Fruit fly (Drosophila melanogaster): ENCODE data around the gene CG42654.

The CG42654 gene

dm6 chr3L:20002482-20003234, 48.3 kb upstream of the CG42654 start, which contains the start of gene CG7668 (continued):
- TF ChIP-seq dati (GFP tag; IDR thresholded peaks at IDR 0.05) (no peak; the same call in 1 of the 2 replicates), salm (tag; optimal IDR thresholded peaks at IDR 0.05) (peak; percentile 89), fd64A (GFP tag; optimal IDR thresholded peaks at IDR 0.05) (no peak), B-H1 (GFP tag; IDR thresholded peaks at IDR 0.05) (peak; percentile 84; the same call in 1 of the 3 replicates), CG7839 (tag; optimal IDR thresholded peaks at IDR 0.05) (peak; percentile 91), Dip3 (GFP tag; optimal IDR thresholded peaks at IDR 0.05) (peak; percentile 79), CG33557 (GFP tag; optimal IDR thresholded peaks at IDR 0.05) (peak; percentile 92), CoRest (tag; optimal IDR thresholded peaks at IDR 0.05) (peak; percentile 92), CG17361 (GFP tag; IDR thresholded peaks at IDR 0.05) (peak; percentile 90), sna (GFP tag; IDR thresholded peaks at IDR 0.05; ENCODE audit: partially characterized antibody) (peak; percentile 43), pb (GFP tag; optimal IDR thresholded peaks at IDR 0.05) (peak; percentile 47), Atf6 (GFP tag; IDR thresholded peaks at IDR 0.05) (peak; percentile 90), fd3F (GFP tag; optimal IDR thresholded peaks at IDR 0.05) (peak; percentile 81), sens-2 (GFP tag; IDR thresholded peaks at IDR 0.05) (peak; percentile 88), CG9609 (GFP tag; optimal IDR thresholded peaks at IDR 0.05) (peak; percentile 74), Hmx (GFP tag; optimal IDR thresholded peaks at IDR 0.05) (peak; percentile 71), CG12659 (GFP tag; optimal IDR thresholded peaks at IDR 0.05) (peak; percentile 94), CG10959 (GFP tag; IDR thresholded peaks at IDR 0.05) (no peak; the same call in 1 of the 2 replicates), tx (GFP tag; optimal IDR thresholded peaks at IDR 0.05) (peak; percentile 86), tna (GFP tag; IDR thresholded peaks at IDR 0.05; ENCODE audit: partially characterized antibody) (no peak), CG15479 (GFP tag; optimal IDR thresholded peaks at IDR 0.05) (peak; percentile 39), CG14965 (GFP tag; optimal IDR thresholded peaks at IDR 0.05; ENCODE audit: borderline replicate concordance) (peak; percentile 42), oc (tag; optimal IDR thresholded peaks at IDR 0.05) (peak; percentile 92), CG13624 (GFP tag; optimal IDR thresholded peaks at IDR 0.05) (peak; percentile 83), CG17186 (GFP tag; optimal IDR thresholded peaks at IDR 0.05) (peak; percentile 70), Dref (GFP tag; IDR thresholded peaks at IDR 0.05) (0 out of 2 replicates have a peak, but pooled peaks have one; percentile 26), ATbp (GFP tag; optimal IDR thresholded peaks at IDR 0.05) (peak; percentile 87), Side (GFP tag; optimal IDR thresholded peaks at IDR 0.05) (peak; percentile 84), zf30C (GFP tag; optimal IDR thresholded peaks at IDR 0.05) (peak; percentile 88), Hsf (GFP tag; optimal IDR thresholded peaks at IDR 0.05) (peak; percentile 90), CG7372 (GFP tag; IDR thresholded peaks at IDR 0.05) (peak; percentile 86), CG12219 (GFP tag; optimal IDR thresholded peaks at IDR 0.05) (peak; percentile 87), HLHmδ (GFP tag; optimal IDR thresholded peaks at IDR 0.05) (no peak), Dbx (GFP tag; IDR thresholded peaks at IDR 0.05) (peak; percentile 84), bcd (GFP tag; optimal IDR thresholded peaks at IDR 0.05) (peak; percentile 89), row (GFP tag; IDR thresholded peaks at IDR 0.05) (peak; percentile 94), ttk (GFP tag; IDR thresholded peaks at IDR 0.05) (peak; percentile 92), CG17568 (GFP tag; optimal IDR thresholded peaks at IDR 0.05) (peak; percentile 85), Nf-YA (GFP tag; IDR thresholded peaks at IDR 0.05) (peak; percentile 75), Jarid2 (GFP tag; optimal IDR thresholded peaks at IDR 0.05) (peak; percentile 25), exex (tag; optimal IDR thresholded peaks at IDR 0.05) (peak; percentile 71), Kr (GFP tag; optimal IDR thresholded peaks at IDR 0.05) (no peak), CG7556 (GFP tag; optimal IDR thresholded peaks at IDR 0.05) (peak; percentile 84), luna (GFP tag; optimal IDR thresholded peaks at IDR 0.05) (peak; percentile 61), pum (GFP tag; optimal IDR thresholded peaks at IDR 0.05) (peak; percentile 87), CG6254 (GFP tag; optimal IDR thresholded peaks at IDR 0.05) (peak; percentile 79), Hey (tag; optimal IDR thresholded peaks at IDR 0.05) (no peak), br (optimal IDR thresholded peaks at IDR 0.05) (no peak), inv (GFP tag; IDR thresholded peaks at IDR 0.05; ENCODE audit: partially characterized antibody) (no peak)

All from whole organism, embryonic.